Worm (Caenorhabditis elegans) whole organism, L1 larva: Measurements from ENCODE around the gene nhr-5.

Experiments used
- C16A3.4 ChIP-seq: fragments of 150-350 bp; optimal IDR thresholded peaks from 2 replicates; lab custom pipeline; 2014; ENCODE audit warnings: missing biosample characterization, missing genetic modification characterization
- F16B12.6 ChIP-seq: fragments of 150-350 bp; optimal IDR thresholded peaks from 2 replicates; lab custom pipeline; 2014; ENCODE audit warnings: missing biosample characterization, missing genetic modification characterization
- Y116A8C.19 ChIP-seq: sonication (generic microtip); optimal IDR thresholded peaks from 2 replicates; lab custom pipeline; 2016; ENCODE audit warnings: missing compliant biosample characterization, missing genetic modification characterization, borderline replicate concordance
- ceh-88 ChIP-seq: fragments of 200-800 bp; sonication (Bioruptor generic); IDR thresholded peaks from 2 replicates; pipeline ENCODE4 v1.3.6; 2022; ENCODE audit warnings: missing genetic modification characterization, missing compliant biosample characterization
- ceh-90 ChIP-seq: sonication (generic microtip); optimal IDR thresholded peaks from 2 replicates; lab custom pipeline; 2016; ENCODE audit warnings: missing genetic modification characterization, missing compliant biosample characterization
- dpl-1 ChIP-seq, 3 experiments: fragments of 150-350 bp in 2 of 3; sonication (generic microtip) in 1 of 3; optimal IDR thresholded peaks; 2 replicates each; lab custom pipeline; 2014 to 2017; ENCODE audit warnings: missing biosample characterization in 3 of 3, missing genetic modification characterization in 3 of 3, missing genetic modification reagents in 3 of 3
- dsc-1 ChIP-seq: sonication (generic microtip); optimal IDR thresholded peaks from 2 replicates; lab custom pipeline; 2016; ENCODE audit warnings: mild to moderate bottlenecking, missing genetic modification characterization, missing compliant biosample characterization
- efl-1 ChIP-seq, 4 experiments: fragments of 150-350 bp; optimal IDR thresholded peaks in 3 of 4; peaks in 1 of 4; 1 replicate in 1 of 4; 2 replicates in 3 of 4; lab custom pipeline; 2014; ENCODE audit warnings: missing biosample characterization in 2 of 4, missing genetic modification characterization in 2 of 4, missing genetic modification reagents in 2 of 4
- efl-3 ChIP-seq: fragments of 200-800 bp; sonication (Bioruptor generic); optimal IDR thresholded peaks from 2 replicates; lab custom pipeline; 2018; ENCODE audit warnings: mild to moderate bottlenecking, missing genetic modification characterization, missing compliant biosample characterization
- egl-13 ChIP-seq: sonication (generic microtip); optimal IDR thresholded peaks from 2 replicates; lab custom pipeline; 2016; ENCODE audit warnings: missing genotype, missing genetic modification reagents, missing genetic modification characterization, missing compliant biosample characterization
- egl-27 ChIP-seq, 2 experiments: fragments of 150-350 bp in 1 of 2; sonication (generic microtip); optimal IDR thresholded peaks; 3 replicates each; lab custom pipeline; 2017 to 2018; ENCODE audit warnings: missing biosample characterization in 2 of 2, missing genetic modification characterization in 2 of 2, missing genetic modification reagents in 2 of 2
- elt-3 ChIP-seq, 6 experiments: fragments of 150-350 bp in 1 of 6; sonication (generic microtip); optimal IDR thresholded peaks; 2 replicates each; lab custom pipeline; 2017 to 2018; ENCODE audit warnings: missing biosample characterization in 6 of 6, missing genetic modification characterization in 6 of 6, inconsistent platforms in 1 of 6
- fkh-8 ChIP-seq: sonication (generic microtip); optimal IDR thresholded peaks from 2 replicates; lab custom pipeline; 2016; ENCODE audit warnings: mild to moderate bottlenecking, missing genetic modification characterization, missing compliant biosample characterization
- hlh-4 ChIP-seq: sonication (generic microtip); optimal IDR thresholded peaks from 2 replicates; lab custom pipeline; 2016; ENCODE audit warnings: mild to moderate bottlenecking, missing genetic modification characterization, missing compliant biosample characterization
- isw-1 ChIP-seq: fragments of 200-800 bp; sonication (Bioruptor generic); IDR thresholded peaks from 2 replicates; pipeline ENCODE4 v1.3.6; 2022; ENCODE audit warnings: missing genetic modification characterization, missing compliant biosample characterization
- lin-14 ChIP-seq: fragments of 200-800 bp; sonication (Bioruptor generic); optimal IDR thresholded peaks from 2 replicates; lab custom pipeline; 2018; ENCODE audit warnings: mild to moderate bottlenecking, missing genetic modification characterization, moderate library complexity, missing compliant biosample characterization
- mab-9 ChIP-seq: fragments of 200-800 bp; sonication (Bioruptor generic); IDR thresholded peaks from 2 replicates; pipeline ENCODE4 v1.3.6; 2022; ENCODE audit warnings: missing genetic modification reagents, missing genetic modification characterization, missing compliant biosample characterization
- mdl-1 ChIP-seq, 2 experiments: fragments of 150-350 bp; optimal IDR thresholded peaks; 2 replicates each; lab custom pipeline; 2014 to 2017; ENCODE audit warnings: missing biosample characterization in 2 of 2, missing genetic modification characterization in 2 of 2, inconsistent platforms in 1 of 2
- nhr-11 ChIP-seq: fragments of 150-350 bp; optimal IDR thresholded peaks from 2 replicates; lab custom pipeline; 2014; ENCODE audit warnings: missing biosample characterization, missing genetic modification characterization
- nhr-12 ChIP-seq: sonication (generic microtip); optimal IDR thresholded peaks from 2 replicates; lab custom pipeline; 2017; ENCODE audit warnings: missing biosample characterization, missing genetic modification characterization
- nhr-19 ChIP-seq: fragments of 200-800 bp; sonication (Bioruptor generic); conservative IDR thresholded peaks from 2 replicates; pipeline ENCODE4 v1.3.6; 2022; ENCODE audit warnings: missing genetic modification characterization, missing compliant biosample characterization
- nhr-20 ChIP-seq: sonication (generic microtip); optimal IDR thresholded peaks from 2 replicates; lab custom pipeline; 2016; ENCODE audit warnings: mild to moderate bottlenecking, missing genetic modification characterization, missing compliant biosample characterization
- nhr-237 ChIP-seq: fragments of 150-350 bp; optimal IDR thresholded peaks from 2 replicates; lab custom pipeline; 2014; ENCODE audit warnings: missing biosample characterization, missing genetic modification characterization
- nhr-71 ChIP-seq: sonication (generic microtip); optimal IDR thresholded peaks from 2 replicates; lab custom pipeline; 2016; ENCODE audit warnings: mild to moderate bottlenecking, missing genetic modification characterization, moderate library complexity, missing compliant biosample characterization
- nhr-85 ChIP-seq: sonication (generic microtip); peaks from one replicate; lab custom pipeline; 2016; ENCODE audit warnings: missing genetic modification characterization, inconsistent platforms, missing compliant biosample characterization
- pag-3 ChIP-seq: sonication (generic microtip); optimal IDR thresholded peaks from 2 replicates; lab custom pipeline; 2017; ENCODE audit warnings: missing genetic modification characterization, mild to moderate bottlenecking, missing compliant biosample characterization, antibody characterized with exemption, borderline replicate concordance; ENCODE audit not compliant: insufficient read depth
- pax-3 ChIP-seq: fragments of 200-800 bp; sonication (Bioruptor generic); optimal IDR thresholded peaks from 2 replicates; lab custom pipeline; 2018; ENCODE audit warnings: mild to moderate bottlenecking, missing genetic modification characterization, moderate library complexity, missing compliant biosample characterization
- rnt-1 ChIP-seq: sonication (generic microtip); optimal IDR thresholded peaks from 2 replicates; lab custom pipeline; 2016; ENCODE audit warnings: mild to moderate bottlenecking, missing genetic modification characterization, moderate library complexity, missing compliant biosample characterization
- skn-1 ChIP-seq: fragments of 150-350 bp; optimal IDR thresholded peaks from 2 replicates; lab custom pipeline; 2014; ENCODE audit warnings: missing biosample characterization, missing genetic modification characterization
- sox-4 ChIP-seq: sonication (generic microtip); optimal IDR thresholded peaks from 2 replicates; lab custom pipeline; 2016; ENCODE audit warnings: missing genetic modification characterization, missing compliant biosample characterization
- sup-37 ChIP-seq: fragments of 200-800 bp; sonication (Bioruptor generic); optimal IDR thresholded peaks from 2 replicates; lab custom pipeline; 2018; ENCODE audit warnings: mild to moderate bottlenecking, missing genetic modification characterization, missing compliant biosample characterization
- swsn-7 ChIP-seq: sonication (generic microtip); optimal IDR thresholded peaks from 2 replicates; lab custom pipeline; 2016; ENCODE audit warnings: missing genetic modification characterization, missing compliant biosample characterization
- unc-30 ChIP-seq: sonication (generic microtip); optimal IDR thresholded peaks from 2 replicates; lab custom pipeline; 2017; ENCODE audit warnings: missing biosample characterization, missing genetic modification characterization
- unc-62 ChIP-seq: fragments of 150-350 bp; optimal IDR thresholded peaks from 2 replicates; lab custom pipeline; 2014; ENCODE audit warnings: missing biosample characterization, missing genetic modification reagents, missing genetic modification characterization
- unc-86 ChIP-seq: sonication (generic microtip); optimal IDR thresholded peaks from 2 replicates; lab custom pipeline; 2016; ENCODE audit warnings: missing genetic modification characterization, missing compliant biosample characterization
- vab-15 ChIP-seq: sonication (generic microtip); optimal IDR thresholded peaks from 2 replicates; lab custom pipeline; 2017; ENCODE audit warnings: missing genotype, mild to moderate bottlenecking, missing genetic modification characterization, missing compliant biosample characterization
- ztf-11 ChIP-seq, 2 experiments: sonication (generic microtip); optimal IDR thresholded peaks; 2 replicates each; lab custom pipeline; 2016 to 2017; ENCODE audit warnings: missing genetic modification characterization in 2 of 2, missing biosample characterization in 1 of 2, missing compliant biosample characterization in 1 of 2
- ztf-4 ChIP-seq: fragments of 150-350 bp; optimal IDR thresholded peaks from 2 replicates; lab custom pipeline; 2014; ENCODE audit warnings: missing biosample characterization, missing genetic modification characterization

The nhr-5 gene

DNA sequence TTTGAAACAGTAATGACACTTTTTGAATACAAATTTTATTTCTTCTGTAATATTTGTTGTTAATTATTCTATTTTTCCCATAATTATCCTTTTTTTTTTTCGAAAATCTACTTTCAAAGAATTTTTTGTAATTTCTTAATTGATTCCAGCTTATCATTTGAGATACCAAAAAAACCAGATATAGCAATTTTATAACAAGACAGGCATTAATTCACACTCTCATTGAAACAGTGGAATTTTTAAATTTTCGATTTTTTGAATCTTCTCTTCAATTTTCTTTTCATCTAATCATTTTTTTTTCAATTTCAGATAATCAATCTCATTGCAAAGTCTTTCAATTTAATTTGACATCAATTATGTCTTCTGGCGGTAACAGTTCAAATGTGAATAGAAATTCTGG, at the start of gene nhr-5:
Gene nhr-5, plus strand, starts transcription at position 301 of the 400 bp plus-strand sequence.
- TF ChIP-seq Y116A8C.19 (tag; lab: Kevin White, UChicago) = no peak
- no peak for TF ChIP-seq ceh-88 (GFP tag; lab: Robert Waterston, UW)
- no peak for TF ChIP-seq ztf-4 (tag; lab: Kevin White, UChicago)
- TF ChIP-seq elt-3 (tag; optimal IDR thresholded peaks at IDR 0.05; lab: Kevin White, UChicago) = no peak
- no peak for TF ChIP-seq ceh-90 (tag; lab: Kevin White, UChicago)
- TF ChIP-seq nhr-11 = no peak
- TF ChIP-seq fkh-8 (tag; lab: Kevin White, UChicago) = no peak
- TF ChIP-seq vab-15 (tag; lab: Kevin White, UChicago) = no peak
- TF ChIP-seq mab-9 (GFP tag; lab: Robert Waterston, UW) = no peak
- no peak for TF ChIP-seq sox-4 (tag; lab: Kevin White, UChicago)
- no peak for TF ChIP-seq efl-3 (GFP tag; lab: Kevin White, UChicago)
- no peak for TF ChIP-seq nhr-19 (GFP tag; lab: Robert Waterston, UW)
- TF ChIP-seq swsn-7 (tag; lab: Kevin White, UChicago) = no peak
- TF ChIP-seq lin-14 (GFP tag; lab: Kevin White, UChicago) = no peak
- no peak for TF ChIP-seq isw-1 (GFP tag; lab: Robert Waterston, UW)
- no peak for TF ChIP-seq hlh-4 (tag; lab: Kevin White, UChicago)
- no peak for TF ChIP-seq egl-27 (tag; optimal IDR thresholded peaks at IDR 0.05; lab: Kevin White, UChicago)

DNA sequence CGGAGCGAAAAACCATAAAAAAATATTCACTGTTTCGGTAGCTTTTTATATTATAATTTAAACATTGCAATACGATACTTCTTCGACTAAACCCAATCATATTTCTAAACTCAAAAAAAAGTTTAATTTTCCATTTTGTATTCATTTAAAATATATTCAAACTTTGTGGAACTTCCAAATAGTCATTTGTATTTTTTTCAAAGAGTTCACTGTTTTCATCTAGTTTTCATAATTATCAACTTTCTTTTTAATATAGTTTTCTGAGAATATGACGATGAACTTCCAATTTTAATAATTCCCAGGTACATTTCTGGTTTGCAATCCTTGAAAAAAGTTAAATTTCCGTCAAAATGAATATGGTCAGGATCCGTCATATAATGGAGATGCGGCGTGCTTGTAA, 38.8 kb upstream of the nhr-5 start, which contains the start of gene cpna-4:
Gene cpna-4, plus strand, starts transcription at position 301 of the 400 bp plus-strand sequence.
- TF ChIP-seq unc-30 (tag; lab: Kevin White, UChicago) = no peak
- no peak for TF ChIP-seq efl-1 (optimal IDR thresholded peaks at IDR 0.05; lab: Kevin White, UChicago)
- peak in 1 of 2 experiments; percentile 24 for TF ChIP-seq efl-1 (GFP tag; optimal IDR thresholded peaks at IDR 0.05 in 1 of 2; lab: Kevin White, UChicago)

DNA sequence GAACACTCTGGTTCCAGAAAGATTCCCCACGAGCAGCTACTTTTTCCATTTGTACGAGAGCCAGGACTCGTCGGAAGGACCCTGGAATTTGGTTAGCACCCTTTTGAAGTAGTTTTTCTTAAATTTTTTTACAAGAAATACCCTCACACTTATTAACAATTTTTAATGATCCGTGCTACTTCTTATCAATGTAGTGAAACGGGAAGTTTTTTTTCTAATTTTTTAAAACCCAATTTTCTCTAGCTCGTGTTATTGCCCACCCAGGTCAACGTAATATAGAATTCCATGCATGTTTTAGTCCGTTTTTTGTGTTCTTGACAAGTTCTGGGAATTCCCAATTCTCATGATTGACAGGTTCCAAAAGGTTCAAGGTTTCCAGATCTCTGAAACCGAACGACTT, 38.2 kb upstream of the nhr-5 start:
- TF ChIP-seq unc-86 (tag; lab: Kevin White, UChicago) (peak; percentile 13), unc-62 (GFP tag; lab: Kevin White, UChicago) (no peak), nhr-85 (tag; lab: Kevin White, UChicago) (peak; percentile 44)

DNA sequence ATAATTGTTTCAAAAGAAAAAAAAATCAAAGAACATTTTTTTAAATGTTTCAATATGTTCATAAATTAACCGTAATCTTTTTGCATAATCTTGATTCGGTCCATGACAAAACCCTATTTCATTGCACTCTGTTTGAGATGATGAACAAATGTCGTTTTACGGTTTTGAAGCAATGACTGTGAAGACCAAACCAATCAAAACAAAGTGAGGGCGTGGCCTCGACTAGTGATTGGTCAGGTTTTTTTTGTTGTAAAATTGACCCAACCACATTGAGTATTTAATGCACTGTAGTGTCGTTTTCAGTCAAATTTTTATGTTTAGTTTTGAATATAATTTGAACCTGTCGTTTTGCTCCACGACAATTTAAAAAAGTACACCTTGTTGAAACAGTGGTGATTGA, 22.6 kb upstream of the nhr-5 start:
- TF ChIP-seq sup-37 (GFP tag; lab: Kevin White, UChicago) (no peak), dsc-1 (tag; lab: Kevin White, UChicago) (no peak), mdl-1 (tag; optimal IDR thresholded peaks at IDR 0.05; lab: Kevin White, UChicago) (no peak), pag-3 (tag; lab: Kevin White, UChicago) (no peak), pax-3 (no peak), ceh-90 (tag; lab: Kevin White, UChicago) (no peak), nhr-12 (tag; lab: Kevin White, UChicago) (no peak), egl-13 (tag; lab: Kevin White, UChicago) (no peak), egl-27 (tag; optimal IDR thresholded peaks at IDR 0.05; lab: Kevin White, UChicago) (no peak)
- TF ChIP-seq, all 84 proteins: peak for 0

DNA sequence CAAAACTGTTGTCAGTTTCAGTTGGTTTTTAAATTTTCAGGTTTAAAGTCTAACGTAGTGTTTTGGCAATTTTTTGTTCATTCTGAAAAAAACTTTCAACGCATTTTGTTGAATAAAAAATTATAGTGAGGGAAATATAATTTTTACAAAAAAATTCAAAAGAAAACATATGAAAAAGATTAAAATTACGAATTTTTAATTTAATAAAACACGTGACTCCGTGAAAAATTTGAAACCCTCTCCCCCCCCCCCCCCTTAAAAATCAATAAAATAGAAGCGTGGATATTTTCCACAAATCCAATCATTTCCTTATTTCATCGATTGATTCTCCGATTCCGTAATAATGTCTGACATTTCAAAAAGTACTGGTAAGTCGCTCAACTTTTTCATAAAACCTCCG, 21.9 kb upstream of the nhr-5 start, which contains the start of gene Y73F8A.20:
Gene Y73F8A.20, plus strand, starts transcription at position 301 of the 400 bp plus-strand sequence.
- TF ChIP-seq dsc-1 (tag; lab: Kevin White, UChicago) (no peak), efl-3 (GFP tag; lab: Kevin White, UChicago) (no peak), nhr-237 (tag; lab: Kevin White, UChicago) (no peak), Y116A8C.19 (tag; lab: Kevin White, UChicago) (no peak), unc-62 (GFP tag; lab: Kevin White, UChicago) (no peak), skn-1 (tag; lab: Kevin White, UChicago) (no peak), nhr-71 (tag; lab: Kevin White, UChicago) (no peak), ceh-90 (tag; lab: Kevin White, UChicago) (no peak), F16B12.6 (tag; lab: Kevin White, UChicago) (no peak), hlh-4 (tag; lab: Kevin White, UChicago) (no peak), rnt-1 (no peak), dpl-1 (GFP tag; optimal IDR thresholded peaks at IDR 0.05; lab: Kevin White, UChicago) (no peak), C16A3.4 (no peak), swsn-7 (tag; lab: Kevin White, UChicago) (no peak), ztf-11 (tag; optimal IDR thresholded peaks at IDR 0.05; lab: Kevin White, UChicago) (no peak), elt-3 (tag; optimal IDR thresholded peaks at IDR 0.05; lab: Kevin White, UChicago) (no peak), nhr-20 (tag; lab: Kevin White, UChicago) (no peak)
